Fruit fly (Drosophila melanogaster) whole organism, embryonic: Measurements from ENCODE around the gene Rab7.

Source experiments
- Adf1 ChIP-seq: fragments of 200-800 bp; sonication (Bioruptor generic); IDR thresholded peaks from 2 replicates; pipeline ENCODE4 v1.3.6; 2022; ENCODE audit warnings: missing biosample characterization, missing genetic modification characterization
- Atf6 ChIP-seq: fragments of 200-800 bp; sonication (Bioruptor generic); IDR thresholded peaks from 2 replicates; pipeline ENCODE4 v1.3.6; 2022; ENCODE audit warnings: missing biosample characterization, missing genetic modification characterization
- BtbVII ChIP-seq: fragments of 200-800 bp; sonication (Bioruptor generic); optimal IDR thresholded peaks from 3 replicates; lab custom pipeline; 2017; ENCODE audit warnings: missing biosample characterization, mild to moderate bottlenecking, missing genetic modification characterization
- CG10543 ChIP-seq: fragments of 200-800 bp; sonication (Bioruptor generic); optimal IDR thresholded peaks from 3 replicates; lab custom pipeline; 2017; ENCODE audit warnings: missing biosample characterization, mild to moderate bottlenecking, missing genetic modification characterization, moderate library complexity
- CG11695 ChIP-seq: fragments of 200-800 bp; sonication (Bioruptor generic); IDR thresholded peaks from 3 replicates; pipeline ENCODE4 v1.3.6; 2022; ENCODE audit warnings: missing biosample characterization, missing genetic modification characterization
- CG13287 ChIP-seq: fragments of 200-800 bp; sonication (Bioruptor generic); IDR thresholded peaks from 2 replicates; pipeline ENCODE4 v1.3.6; 2022; ENCODE audit warnings: missing biosample characterization, missing genetic modification characterization; ENCODE audit not compliant: partially characterized antibody
- CG13296 ChIP-seq: fragments of 200-800 bp; sonication (Bioruptor generic); optimal IDR thresholded peaks from 3 replicates; lab custom pipeline; 2018; ENCODE audit warnings: missing biosample characterization, mild to moderate bottlenecking, missing genetic modification characterization
- CG14441 ChIP-seq: fragments of 200-800 bp; sonication (Bioruptor generic); IDR thresholded peaks from 2 replicates; pipeline ENCODE4 v1.3.6; 2022; ENCODE audit warnings: missing biosample characterization, missing genetic modification characterization
- CG15479 ChIP-seq: fragments of 200-800 bp; sonication (Bioruptor generic); optimal IDR thresholded peaks from 3 replicates; lab custom pipeline; 2019; ENCODE audit warnings: missing biosample characterization, mild to moderate bottlenecking, missing genetic modification characterization, moderate library complexity
- CG16779 ChIP-seq: fragments of 200-800 bp; sonication (Bioruptor generic); IDR thresholded peaks from 2 replicates; pipeline ENCODE4 v1.3.6; 2022; ENCODE audit warnings: missing biosample characterization, missing genetic modification characterization
- CG16813 ChIP-seq: fragments of 200-800 bp; sonication (Bioruptor generic); IDR thresholded peaks from 3 replicates; pipeline ENCODE4 v1.3.6; 2022; ENCODE audit warnings: missing biosample characterization, missing genetic modification characterization; ENCODE audit not compliant: partially characterized antibody
- CG17359 ChIP-seq: fragments of 200-800 bp; sonication (Bioruptor generic); optimal IDR thresholded peaks from 3 replicates; lab custom pipeline; 2018; ENCODE audit warnings: missing biosample characterization, mild to moderate bottlenecking, missing genetic modification characterization, moderate library complexity
- CG18619 ChIP-seq: fragments of 200-800 bp; sonication (Bioruptor generic); optimal IDR thresholded peaks from 3 replicates; lab custom pipeline; 2017; ENCODE audit warnings: missing biosample characterization, mild to moderate bottlenecking, missing genetic modification characterization
- CG32767 ChIP-seq: fragments of 200-800 bp; sonication (Bioruptor generic); IDR thresholded peaks from 2 replicates; pipeline ENCODE4 v1.3.6; 2022; ENCODE audit warnings: missing biosample characterization, missing genetic modification characterization
- CG3995 ChIP-seq: fragments of 200-800 bp; sonication (Bioruptor generic); optimal IDR thresholded peaks from 3 replicates; lab custom pipeline; 2016; ENCODE audit warnings: missing biosample characterization, missing genetic modification characterization
- CG4282 ChIP-seq: fragments of 200-800 bp; sonication (Bioruptor generic); optimal IDR thresholded peaks from 2 replicates; lab custom pipeline; 2016; ENCODE audit warnings: missing biosample characterization, missing genetic modification characterization
- CG4617 ChIP-seq: fragments of 200-800 bp; sonication (Bioruptor generic); optimal IDR thresholded peaks from 3 replicates; lab custom pipeline; 2016; ENCODE audit warnings: missing biosample characterization, missing genetic modification characterization, borderline replicate concordance
- CG5953 ChIP-seq: fragments of 200-800 bp; sonication (Bioruptor generic); IDR thresholded peaks from 2 replicates; pipeline ENCODE4 v1.3.6; 2022; ENCODE audit warnings: missing biosample characterization, missing genetic modification characterization
- CG8281 ChIP-seq: fragments of 200-800 bp; sonication (Bioruptor generic); optimal IDR thresholded peaks from 2 replicates; lab custom pipeline; 2018; ENCODE audit warnings: missing biosample characterization, mild to moderate bottlenecking, missing genetic modification characterization, moderate library complexity
- CG9727 ChIP-seq: fragments of 200-800 bp; sonication (Bioruptor generic); optimal IDR thresholded peaks from 3 replicates; lab custom pipeline; 2017; ENCODE audit warnings: missing biosample characterization, mild to moderate bottlenecking, missing genetic modification characterization
- CG9817 ChIP-seq: fragments of 200-800 bp; sonication (Bioruptor generic); optimal IDR thresholded peaks from 2 replicates; lab custom pipeline; 2018; ENCODE audit warnings: missing biosample characterization, mild to moderate bottlenecking, missing genetic modification characterization, moderate library complexity
- CG9876 ChIP-seq: fragments of 200-800 bp; sonication (Bioruptor generic); optimal IDR thresholded peaks from 2 replicates; lab custom pipeline; 2016; ENCODE audit warnings: missing biosample characterization, missing genetic modification characterization
- Deaf1 ChIP-seq: fragments of 200-800 bp; optimal IDR thresholded peaks from 3 replicates; lab custom pipeline; 2019; ENCODE audit warnings: missing biosample characterization, mild to moderate bottlenecking, missing genetic modification characterization, moderate library complexity
- Dp ChIP-seq: fragments of 200-800 bp; sonication (Bioruptor generic); optimal IDR thresholded peaks from 2 replicates; lab custom pipeline; 2018; ENCODE audit warnings: missing biosample characterization, mild to moderate bottlenecking, missing genetic modification characterization, moderate library complexity
- H15 ChIP-seq: fragments of 200-800 bp; sonication (Bioruptor generic); IDR thresholded peaks from 3 replicates; pipeline ENCODE4 v1.3.6; 2022; ENCODE audit warnings: missing biosample characterization, missing genetic modification characterization
- NC2α ChIP-seq: fragments of 200-800 bp; sonication (Bioruptor generic); optimal IDR thresholded peaks from 2 replicates; lab custom pipeline; 2016; ENCODE audit warnings: missing biosample characterization, missing genetic modification characterization
- NK7.1 ChIP-seq: fragments of 200-800 bp; sonication (Bioruptor generic); optimal IDR thresholded peaks from 3 replicates; lab custom pipeline; 2016; ENCODE audit warnings: missing biosample characterization, missing genetic modification characterization
- Oli ChIP-seq: fragments of 200-800 bp; sonication (Bioruptor generic); optimal IDR thresholded peaks from 2 replicates; lab custom pipeline; 2018; ENCODE audit warnings: missing biosample characterization, mild to moderate bottlenecking, missing genetic modification characterization, moderate library complexity
- ac ChIP-seq: fragments of 200-800 bp; sonication (Bioruptor generic); optimal IDR thresholded peaks from 3 replicates; lab custom pipeline; 2017; ENCODE audit warnings: missing biosample characterization, mild to moderate bottlenecking, missing genetic modification characterization
- bcd ChIP-seq: fragments of 200-800 bp; sonication (Bioruptor generic); optimal IDR thresholded peaks from 2 replicates; lab custom pipeline; 2017; ENCODE audit warnings: missing biosample characterization, mild to moderate bottlenecking, missing genetic modification characterization
- bowl ChIP-seq: fragments of 200-800 bp; sonication (Bioruptor generic); IDR thresholded peaks from 2 replicates; pipeline ENCODE4 v1.3.6; 2022; ENCODE audit warnings: missing biosample characterization, missing genetic modification characterization
- ci ChIP-seq: fragments of 200-800 bp; sonication (Bioruptor generic); IDR thresholded peaks from 3 replicates; pipeline ENCODE4 v1.3.6; 2022; ENCODE audit warnings: missing biosample characterization, missing genetic modification characterization
- cwo ChIP-seq: fragments of 200-800 bp; sonication (Bioruptor generic); optimal IDR thresholded peaks from 3 replicates; lab custom pipeline; 2017; ENCODE audit warnings: missing biosample characterization, missing genetic modification characterization, mild to moderate bottlenecking, moderate library complexity, missing genetic modification reagents
- exex ChIP-seq: fragments of 200-800 bp; sonication (Bioruptor generic); optimal IDR thresholded peaks from 4 replicates; lab custom pipeline; 2018; ENCODE audit warnings: missing biosample characterization, mild to moderate bottlenecking, missing genetic modification characterization, moderate library complexity
- fd64A ChIP-seq: fragments of 200-800 bp; sonication (Bioruptor generic); optimal IDR thresholded peaks from 3 replicates; lab custom pipeline; 2018; ENCODE audit warnings: missing biosample characterization, mild to moderate bottlenecking, missing genetic modification characterization
- gcm2 ChIP-seq: fragments of 200-800 bp; sonication (Bioruptor generic); optimal IDR thresholded peaks from 2 replicates; lab custom pipeline; 2016; ENCODE audit warnings: missing biosample characterization, missing genetic modification characterization
- grn ChIP-seq: fragments of 200-800 bp; sonication (Bioruptor generic); optimal IDR thresholded peaks from 3 replicates; lab custom pipeline; 2017; ENCODE audit warnings: missing biosample characterization, missing genetic modification characterization
- gt ChIP-seq: fragments of 200-800 bp; sonication (Bioruptor generic); IDR thresholded peaks from 2 replicates; pipeline ENCODE4 v1.3.6; 2022; ENCODE audit warnings: missing biosample characterization, missing genetic modification characterization
- kni ChIP-seq: fragments of 200-800 bp; sonication (Bioruptor generic); optimal IDR thresholded peaks from 3 replicates; lab custom pipeline; 2017; ENCODE audit warnings: mild to moderate bottlenecking, missing biosample characterization, missing genetic modification reagents, missing genetic modification characterization
- onecut ChIP-seq: fragments of 200-800 bp; sonication (Bioruptor generic); IDR thresholded peaks from 2 replicates; pipeline ENCODE4 v1.3.6; 2022; ENCODE audit warnings: missing biosample characterization, missing genetic modification characterization
- pb ChIP-seq: fragments of 200-800 bp; sonication (Bioruptor generic); optimal IDR thresholded peaks from 3 replicates; lab custom pipeline; 2016; ENCODE audit warnings: missing biosample characterization, missing genetic modification characterization
- phol ChIP-seq: fragments of 200-800 bp; sonication (Bioruptor generic); optimal IDR thresholded peaks from 3 replicates; lab custom pipeline; 2018; ENCODE audit warnings: missing biosample characterization, mild to moderate bottlenecking, missing genetic modification characterization, moderate library complexity
- sens ChIP-seq: fragments of 200-800 bp; sonication (Bioruptor generic); peaks from one replicate; lab custom pipeline; 2016; ENCODE audit warnings: missing biosample characterization, missing genetic modification characterization
- sob ChIP-seq: fragments of 200-800 bp; sonication (Bioruptor generic); IDR thresholded peaks from 2 replicates; pipeline ENCODE4 v1.3.6; 2022; ENCODE audit warnings: missing biosample characterization, missing genetic modification characterization
- z ChIP-seq: fragments of 200-800 bp; sonication (Bioruptor generic); IDR thresholded peaks from 3 replicates; pipeline ENCODE4 v1.3.6; 2022; ENCODE audit warnings: missing biosample characterization, missing genetic modification characterization
- zen ChIP-seq: fragments of 200-800 bp; sonication (Bioruptor generic); optimal IDR thresholded peaks from 3 replicates; lab custom pipeline; 2018; ENCODE audit warnings: missing biosample characterization, mild to moderate bottlenecking, missing genetic modification characterization, moderate library complexity

Gene Rab7

dm6 chr3R:24026503-24026902 is 33.7 kb downstream of the Rab7 start (continued):
- TF ChIP-seq CG10543 (GFP tag; lab: Kevin White, UChicago) (peak; percentile 68), CG8281 (tag; lab: Kevin White, UChicago) (no peak), cwo (peak; percentile 51), CG16813 (no peak)
- TF ChIP-seq, all 482 proteins: peak for 8

DNA sequence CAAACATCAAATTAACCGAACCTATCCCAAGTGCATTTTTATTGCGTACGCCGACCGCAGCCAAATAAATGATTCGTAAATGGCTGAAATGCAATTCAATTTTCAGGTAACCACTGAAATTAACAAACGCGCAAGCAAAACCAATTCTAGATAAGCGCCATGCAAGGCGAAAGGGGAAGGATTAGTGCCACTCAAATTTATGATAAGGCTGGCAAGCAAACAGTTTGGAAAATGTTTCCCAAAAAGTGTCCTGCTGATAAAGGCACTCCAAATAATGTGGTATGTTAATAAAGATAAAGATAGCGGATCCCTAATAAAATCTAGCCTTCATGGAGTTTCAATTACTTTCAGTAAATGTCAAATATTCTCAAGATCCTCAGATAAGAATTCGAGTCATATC is 34.4 kb downstream of the Rab7 start:
- TF ChIP-seq CG4282 (GFP tag; lab: Kevin White, UChicago): no peak
- peak; percentile 7 for TF ChIP-seq grn
- peak; percentile 92 for TF ChIP-seq CG15479 (GFP tag; lab: Kevin White, UChicago)

DNA sequence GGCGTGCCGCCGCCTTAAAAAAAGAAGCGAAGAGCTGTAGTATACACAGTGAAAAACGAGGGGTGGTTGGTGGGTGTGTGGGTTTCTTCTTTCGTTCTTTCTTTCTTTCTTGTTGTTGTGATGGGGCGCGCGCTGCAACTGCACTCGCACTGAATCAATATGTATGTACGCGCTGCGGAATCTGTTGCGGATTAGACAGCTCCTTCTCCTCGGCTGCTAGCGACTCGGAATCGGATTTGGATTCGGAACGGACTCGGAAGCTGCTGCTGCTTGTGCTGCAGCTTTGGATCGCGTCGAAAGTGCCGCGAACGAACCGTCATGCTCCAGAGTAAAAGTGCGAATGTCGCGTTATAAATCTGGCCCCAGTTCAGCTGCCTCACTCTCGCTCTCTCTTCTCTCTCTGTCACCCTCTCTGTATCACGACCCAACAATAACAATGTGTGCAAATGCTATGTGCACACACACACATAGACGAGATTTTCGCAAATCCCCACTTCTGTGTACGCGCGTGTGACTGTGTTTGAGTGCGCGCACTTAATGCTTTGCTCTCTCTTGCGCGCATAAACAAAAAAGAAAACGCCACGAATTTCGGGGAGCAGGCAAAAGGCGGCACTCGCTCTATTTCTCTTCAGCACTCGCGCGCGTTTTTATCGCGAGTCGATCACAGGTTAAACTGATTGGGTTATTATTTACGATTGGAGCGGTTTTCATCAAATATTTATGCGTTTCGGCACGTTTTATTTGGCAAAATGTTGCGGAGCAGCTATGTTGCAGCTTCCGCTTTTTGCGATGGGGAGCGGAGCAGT is 38.4 kb downstream of the Rab7 start:
- TF ChIP-seq CG13296 (peak; percentile 1), CG32767 (GFP tag; lab: Robert Waterston, UW) (0 out of 2 replicates have a peak, but pooled peaks have one; percentile 32), kni (GFP tag; lab: Kevin White, UChicago) (peak; percentile 28), H15 (GFP tag; lab: Robert Waterston, UW) (0 out of 3 replicates have a peak, but pooled peaks have one; percentile 12), onecut (GFP tag; lab: Robert Waterston, UW) (peak; percentile 43), CG11695 (GFP tag; lab: Robert Waterston, UW) (peak; percentile 25; the same call in 2 of the 3 replicates), bcd (GFP tag; lab: Kevin White, UChicago) (no peak), exex (tag; lab: Kevin White, UChicago) (no peak), NC2α (GFP tag; lab: Kevin White, UChicago) (no peak), zen (no peak), CG5953 (no peak), ci (no peak; the same call in 2 of the 3 replicates), Dp (no peak), Adf1 (GFP tag; lab: Robert Waterston, UW) (peak; percentile 17; the same call in 1 of the 2 replicates), fd64A (GFP tag; lab: Kevin White, UChicago) (no peak), CG3995 (GFP tag; lab: Kevin White, UChicago) (no peak), CG9727 (GFP tag; lab: Kevin White, UChicago) (peak; percentile 9), CG17359 (tag; lab: Kevin White, UChicago) (no peak), BtbVII (GFP tag; lab: Kevin White, UChicago) (peak; percentile 2), gcm2 (GFP tag; lab: Kevin White, UChicago) (no peak), z (no peak), pb (GFP tag; lab: Kevin White, UChicago) (no peak), CG9817 (no peak), sob (GFP tag; lab: Robert Waterston, UW) (peak; percentile 41; the same call in 1 of the 2 replicates), CG18619 (GFP tag; lab: Kevin White, UChicago) (no peak), CG4617 (GFP tag; lab: Kevin White, UChicago) (peak; percentile 46), bowl (GFP tag; lab: Robert Waterston, UW) (no peak), Deaf1 (tag; lab: Kevin White, UChicago) (peak; percentile 90), CG9876 (GFP tag; lab: Kevin White, UChicago) (peak; percentile 29), gt (GFP tag; lab: Robert Waterston, UW) (no peak), Oli (tag; lab: Kevin White, UChicago) (no peak), sens (GFP tag; lab: Kevin White, UChicago) (peak; percentile 56), CG14441 (GFP tag; lab: Robert Waterston, UW) (peak; percentile 40; the same call in 1 of the 2 replicates), phol (tag; lab: Kevin White, UChicago) (no peak), Atf6 (peak; percentile 47; the same call in 1 of the 2 replicates), CG13287 (GFP tag; lab: Robert Waterston, UW) (no peak; the same call in 1 of the 2 replicates), CG16779 (GFP tag; lab: Robert Waterston, UW) (peak; percentile 74), ac (GFP tag; lab: Kevin White, UChicago) (no peak), NK7.1 (no peak)
